Fruit fly (Drosophila melanogaster) whole organism, wandering third instar larva: ENCODE data around the gene CG6972.

Source experiments
- Dfd ChIP-seq: fragments of >200 bp; optimal IDR thresholded peaks from 2 replicates; lab custom pipeline; 2017; ENCODE audit warnings: missing biosample characterization, missing genetic modification characterization
- Dif ChIP-seq: fragments of 200-275, 200-300 bp; sonication (Bioruptor generic); optimal IDR thresholded peaks from 2 replicates; lab custom pipeline; 2018; ENCODE audit warnings: missing biosample characterization, missing genetic modification characterization; ENCODE audit not compliant: partially characterized antibody
- HLH106 ChIP-seq: fragments of 200-800 bp; optimal IDR thresholded peaks from 3 replicates; lab custom pipeline; 2019; ENCODE audit warnings: missing biosample characterization, mild to moderate bottlenecking, missing genetic modification characterization, moderate library complexity
- OdsH ChIP-seq: fragments of 200-800 bp; sonication (Bioruptor generic); optimal IDR thresholded peaks from 2 replicates; lab custom pipeline; 2016; ENCODE audit warnings: missing biosample characterization, mild to moderate bottlenecking, missing genetic modification characterization
- Vsx2 ChIP-seq: fragments of 200-300, 225-300 bp; sonication (Bioruptor generic); optimal IDR thresholded peaks from 2 replicates; lab custom pipeline; 2018; ENCODE audit warnings: missing biosample characterization, missing genetic modification characterization; ENCODE audit not compliant: partially characterized antibody
- dl ChIP-seq, 2 experiments: fragments of 175-275, 200-275 bp in 1 of 2; fragments of 200-275 bp in 1 of 2; sonication (Bioruptor generic); optimal IDR thresholded peaks; lab custom pipeline; 2018; ENCODE audit warnings: mild to moderate bottlenecking in 2 of 2, missing biosample characterization in 2 of 2, missing genetic modification characterization in 2 of 2, moderate library complexity in 2 of 2; ENCODE audit not compliant: partially characterized antibody in 2 of 2, insufficient read depth in 1 of 2
- h ChIP-seq: fragments of 200-800 bp; sonication (Bioruptor generic); optimal IDR thresholded peaks from 3 replicates; lab custom pipeline; 2016; ENCODE audit warnings: missing biosample characterization, mild to moderate bottlenecking, missing genetic modification characterization
- psq ChIP-seq: fragments of 200-800 bp; sonication (Bioruptor generic); optimal IDR thresholded peaks from 3 replicates; lab custom pipeline; 2017; ENCODE audit warnings: missing biosample characterization, mild to moderate bottlenecking, missing genetic modification characterization, moderate library complexity
- sv ChIP-seq: fragments of 200-800 bp; sonication (Bioruptor generic); optimal IDR thresholded peaks from 3 replicates; lab custom pipeline; 2016; ENCODE audit warnings: missing biosample characterization, missing genetic modification characterization
- usp ChIP-seq: fragments of >200 bp; optimal IDR thresholded peaks from 2 replicates; lab custom pipeline; 2017; ENCODE audit warnings: missing biosample characterization, missing genetic modification characterization

dm6 chr3R:22750039-22750438 is 48.2 kb downstream of the CG6972 start:
- TF ChIP-seq Dfd (GFP tag; lab: Kevin White, UChicago) (no peak), HLH106 (no peak), Vsx2 (GFP tag; lab: Kevin White, UChicago) (no peak), dl (GFP tag; optimal IDR thresholded peaks at IDR 0.05; lab: Kevin White, UChicago; ENCODE audit: insufficient read depth in 1 of 2, partially characterized antibody in 2 of 2) (no peak), psq (GFP tag; lab: Kevin White, UChicago) (no peak), Dif (GFP tag; lab: Kevin White, UChicago) (no peak), usp (no peak), h (GFP tag; lab: Kevin White, UChicago) (no peak), sv (no peak), OdsH (no peak)
